Fruit fly (Drosophila melanogaster) whole organism, embryonic: Measurements from ENCODE around the gene Rpp14b.

ENCODE experiments used
- Asciz ChIP-seq: fragments of 200-800 bp; sonication (Bioruptor generic); optimal IDR thresholded peaks from 2 replicates; lab custom pipeline; 2017; ENCODE audit warnings: missing biosample characterization, mild to moderate bottlenecking, missing genetic modification characterization, missing genetic modification reagents
- CG11085 ChIP-seq: fragments of 200-800 bp; sonication (Bioruptor generic); IDR thresholded peaks from 2 replicates; pipeline ENCODE4 v1.3.6; 2022; ENCODE audit warnings: missing biosample characterization, missing genetic modification characterization
- CG11456 ChIP-seq: fragments of 200-800 bp; sonication (Bioruptor generic); IDR thresholded peaks from 3 replicates; pipeline ENCODE4 v1.3.6; 2022; ENCODE audit warnings: missing biosample characterization, missing genetic modification characterization
- CG11695 ChIP-seq: fragments of 200-800 bp; sonication (Bioruptor generic); IDR thresholded peaks from 3 replicates; pipeline ENCODE4 v1.3.6; 2022; ENCODE audit warnings: missing biosample characterization, missing genetic modification characterization
- CG1529 ChIP-seq: fragments of 200-800 bp; sonication (Bioruptor generic); optimal IDR thresholded peaks from 3 replicates; lab custom pipeline; 2018; ENCODE audit warnings: missing biosample characterization, missing genetic modification characterization
- CG15514 ChIP-seq: fragments of 200-800 bp; sonication (Bioruptor generic); optimal IDR thresholded peaks from 3 replicates; lab custom pipeline; 2017; ENCODE audit warnings: missing biosample characterization, missing genetic modification characterization, mild to moderate bottlenecking, moderate library complexity, missing genetic modification reagents
- CG16815 ChIP-seq: fragments of 200-800 bp; sonication (Bioruptor generic); optimal IDR thresholded peaks from 3 replicates; lab custom pipeline; 2017; ENCODE audit warnings: missing biosample characterization, mild to moderate bottlenecking, missing genetic modification characterization
- CG16863 ChIP-seq: fragments of 200-800 bp; sonication (Bioruptor generic); optimal IDR thresholded peaks from 3 replicates; lab custom pipeline; 2016; ENCODE audit warnings: missing biosample characterization, missing genetic modification characterization
- CG18476 ChIP-seq: fragments of 200-800 bp; sonication (Bioruptor generic); optimal IDR thresholded peaks from 2 replicates; lab custom pipeline; 2016; ENCODE audit warnings: missing biosample characterization, mild to moderate bottlenecking, missing genetic modification characterization
- CG2129 ChIP-seq: fragments of 200-800 bp; sonication (Bioruptor generic); IDR thresholded peaks from 2 replicates; pipeline ENCODE4 v1.3.6; 2022; ENCODE audit warnings: missing biosample characterization, missing genetic modification characterization; ENCODE audit not compliant: partially characterized antibody
- CG2678 ChIP-seq: fragments of 200-800 bp; sonication (Bioruptor generic); optimal IDR thresholded peaks from 3 replicates; lab custom pipeline; 2019; ENCODE audit warnings: missing biosample characterization, mild to moderate bottlenecking, missing genetic modification characterization, moderate library complexity
- CG30020 ChIP-seq: fragments of 200-800 bp; optimal IDR thresholded peaks from 2 replicates; lab custom pipeline; 2019; ENCODE audit warnings: missing biosample characterization, mild to moderate bottlenecking, missing genetic modification characterization, moderate library complexity
- CG3065 ChIP-seq: fragments of 200-800 bp; sonication (Bioruptor generic); optimal IDR thresholded peaks from 2 replicates; lab custom pipeline; 2016; ENCODE audit warnings: missing biosample characterization, missing genetic modification characterization
- CG31365 ChIP-seq: fragments of 200-800 bp; sonication (Bioruptor generic); optimal IDR thresholded peaks from 2 replicates; lab custom pipeline; 2018; ENCODE audit warnings: missing biosample characterization, mild to moderate bottlenecking, missing genetic modification characterization
- CG4360 ChIP-seq: fragments of 200-800 bp; sonication (Bioruptor generic); IDR thresholded peaks from 2 replicates; pipeline ENCODE4 v1.3.6; 2022; ENCODE audit warnings: missing biosample characterization, missing genetic modification characterization
- CG6813 ChIP-seq: fragments of 200-800 bp; sonication (Bioruptor generic); optimal IDR thresholded peaks from 2 replicates; lab custom pipeline; 2017; ENCODE audit warnings: missing biosample characterization, missing genetic modification characterization, mild to moderate bottlenecking, moderate library complexity, missing genetic modification reagents
- CG7928 ChIP-seq: fragments of 200-800 bp; sonication (Bioruptor generic); optimal IDR thresholded peaks from 2 replicates; lab custom pipeline; 2017; ENCODE audit warnings: missing biosample characterization, mild to moderate bottlenecking, missing genetic modification characterization
- CG7963 ChIP-seq: fragments of 200-800 bp; sonication (Bioruptor generic); IDR thresholded peaks from 3 replicates; pipeline ENCODE4 v1.3.6; 2022; ENCODE audit warnings: missing biosample characterization, missing genetic modification characterization; ENCODE audit not compliant: partially characterized antibody
- Dek ChIP-seq: fragments of 200-800 bp; sonication (Bioruptor generic); optimal IDR thresholded peaks from 3 replicates; lab custom pipeline; 2019; ENCODE audit warnings: missing biosample characterization, mild to moderate bottlenecking, missing genetic modification characterization, moderate library complexity
- Ets97D ChIP-seq: fragments of 200-800 bp; sonication (Bioruptor generic); optimal IDR thresholded peaks from 3 replicates; lab custom pipeline; 2016; ENCODE audit warnings: missing biosample characterization, missing genetic modification characterization
- Gsc ChIP-seq: fragments of 200-800 bp; sonication (Bioruptor generic); IDR thresholded peaks from 2 replicates; pipeline ENCODE4 v1.3.6; 2022; ENCODE audit warnings: missing biosample characterization, missing genetic modification characterization
- Hr39 ChIP-seq: fragments of >200 bp; optimal IDR thresholded peaks from 2 replicates; lab custom pipeline; 2017
- Kr ChIP-seq: fragments of 200-800 bp; sonication (Bioruptor generic); optimal IDR thresholded peaks from 2 replicates; lab custom pipeline; 2017; ENCODE audit warnings: missing biosample characterization, mild to moderate bottlenecking, missing genetic modification characterization
- Lim3 ChIP-seq: fragments of 200-800 bp; sonication (Bioruptor generic); IDR thresholded peaks from 2 replicates; pipeline ENCODE4 v1.3.6; 2022; ENCODE audit warnings: missing biosample characterization, missing genetic modification characterization
- PHDP ChIP-seq: fragments of 200-800 bp; sonication (Bioruptor generic); optimal IDR thresholded peaks from 3 replicates; lab custom pipeline; 2018; ENCODE audit warnings: missing biosample characterization, mild to moderate bottlenecking, missing genetic modification characterization, moderate library complexity
- Ravus ChIP-seq: fragments of 200-800 bp; sonication (Bioruptor generic); IDR thresholded peaks from 2 replicates; pipeline ENCODE4 v1.3.6; 2022; ENCODE audit warnings: missing biosample characterization, missing genetic modification characterization
- Side ChIP-seq: fragments of 200-800 bp; sonication (Bioruptor generic); optimal IDR thresholded peaks from 2 replicates; lab custom pipeline; 2016; ENCODE audit warnings: missing biosample characterization, missing genetic modification characterization
- TFAM ChIP-seq: fragments of 200-800 bp; sonication (Bioruptor generic); optimal IDR thresholded peaks from 2 replicates; lab custom pipeline; 2017; ENCODE audit warnings: missing biosample characterization, missing genetic modification characterization, inconsistent platforms
- Trl ChIP-seq, 3 experiments: fragments of >200 bp in 2 of 3; fragments of 200-800 bp in 1 of 3; sonication (Bioruptor generic) in 1 of 3; optimal IDR thresholded peaks; 2 replicates in 1 of 3; 3 replicates in 2 of 3; lab custom pipeline; 2016 to 2017; ENCODE audit warnings: missing biosample characterization in 1 of 3, missing genetic modification characterization in 1 of 3
- Usf ChIP-seq: fragments of 200-800 bp; sonication (Bioruptor generic); optimal IDR thresholded peaks from 2 replicates; lab custom pipeline; 2017; ENCODE audit warnings: missing genotype, missing biosample characterization, missing genetic modification characterization
- ash1 ChIP-seq: fragments of 200-800 bp; sonication (Bioruptor generic); optimal IDR thresholded peaks from 2 replicates; lab custom pipeline; 2018; ENCODE audit warnings: missing biosample characterization, mild to moderate bottlenecking, missing genetic modification characterization
- ato ChIP-seq: fragments of 200-800 bp; sonication (Bioruptor generic); IDR thresholded peaks from 2 replicates; pipeline ENCODE4 v1.3.6; 2022; ENCODE audit warnings: missing biosample characterization, missing genetic modification characterization; ENCODE audit not compliant: partially characterized antibody
- bab2 ChIP-seq: fragments of 200-800 bp; sonication (Bioruptor generic); optimal IDR thresholded peaks from 2 replicates; lab custom pipeline; 2016; ENCODE audit warnings: missing biosample characterization, missing genetic modification characterization
- chif ChIP-seq, 2 experiments: fragments of 200-800 bp; sonication (Bioruptor generic); optimal IDR thresholded peaks; 3 replicates each; lab custom pipeline; 2016; ENCODE audit warnings: missing biosample characterization in 2 of 2, missing genetic modification characterization in 2 of 2
- dysf ChIP-seq: fragments of 200-800 bp; sonication (Bioruptor generic); IDR thresholded peaks from 3 replicates; pipeline ENCODE4 v1.3.6; 2022; ENCODE audit warnings: missing biosample characterization, missing genetic modification characterization
- fru ChIP-seq: fragments of >200 bp; optimal IDR thresholded peaks from 2 replicates; lab custom pipeline; 2017
- gcm2 ChIP-seq: fragments of 200-800 bp; sonication (Bioruptor generic); optimal IDR thresholded peaks from 2 replicates; lab custom pipeline; 2016; ENCODE audit warnings: missing biosample characterization, missing genetic modification characterization
- hth ChIP-seq: fragments of >200 bp; optimal IDR thresholded peaks from 2 replicates; lab custom pipeline; 2017; ENCODE audit warnings: inconsistent platforms
- insv ChIP-seq, 2 experiments: fragments of 200-800 bp; sonication (Bioruptor generic); optimal IDR thresholded peaks; 3 replicates each; lab custom pipeline; 2016 to 2018; ENCODE audit warnings: missing biosample characterization in 2 of 2, missing genetic modification characterization in 2 of 2
- jing ChIP-seq: fragments of 200-800 bp; sonication (Bioruptor generic); optimal IDR thresholded peaks from 2 replicates; lab custom pipeline; 2018; ENCODE audit warnings: missing biosample characterization, mild to moderate bottlenecking, missing genetic modification characterization
- kay ChIP-seq: fragments of 200-800 bp; sonication (Bioruptor generic); optimal IDR thresholded peaks from 2 replicates; lab custom pipeline; 2016; ENCODE audit warnings: missing biosample characterization, missing genetic modification characterization
- nom ChIP-seq: fragments of 200-800 bp; sonication (Bioruptor generic); optimal IDR thresholded peaks from 2 replicates; lab custom pipeline; 2017; ENCODE audit warnings: missing biosample characterization, missing genetic modification characterization, mild to moderate bottlenecking, moderate library complexity, missing genetic modification reagents
- pho ChIP-seq: fragments of 200-800 bp; sonication (Bioruptor generic); optimal IDR thresholded peaks from 2 replicates; lab custom pipeline; 2016; ENCODE audit warnings: missing biosample characterization, missing genetic modification characterization
- phol ChIP-seq: fragments of 200-800 bp; sonication (Bioruptor generic); optimal IDR thresholded peaks from 3 replicates; lab custom pipeline; 2018; ENCODE audit warnings: missing biosample characterization, mild to moderate bottlenecking, missing genetic modification characterization, moderate library complexity
- ranshi ChIP-seq: fragments of 200-800 bp; sonication (Bioruptor generic); IDR thresholded peaks from 2 replicates; pipeline ENCODE4 v1.3.6; 2022; ENCODE audit warnings: missing biosample characterization, missing genetic modification characterization
- schlank ChIP-seq: fragments of 200-800 bp; sonication (Bioruptor generic); optimal IDR thresholded peaks from 2 replicates; lab custom pipeline; 2018; ENCODE audit warnings: missing biosample characterization, mild to moderate bottlenecking, missing genetic modification characterization
- tx ChIP-seq: fragments of 200-800 bp; sonication (Bioruptor generic); optimal IDR thresholded peaks from 2 replicates; lab custom pipeline; 2016; ENCODE audit warnings: missing biosample characterization, missing genetic modification characterization
- vfl ChIP-seq: fragments of 200-800 bp; sonication (Bioruptor generic); optimal IDR thresholded peaks from 2 replicates; lab custom pipeline; 2016; ENCODE audit warnings: missing biosample characterization, missing genetic modification characterization
- vvl ChIP-seq: fragments of 200-800 bp; sonication (Bioruptor generic); IDR thresholded peaks from 2 replicates; pipeline ENCODE4 v1.3.6; 2022; ENCODE audit warnings: missing biosample characterization, missing genetic modification characterization
- yki ChIP-seq: fragments of >200 bp; optimal IDR thresholded peaks from 3 replicates; lab custom pipeline; 2018
- zen ChIP-seq: fragments of 200-800 bp; sonication (Bioruptor generic); optimal IDR thresholded peaks from 3 replicates; lab custom pipeline; 2018; ENCODE audit warnings: missing biosample characterization, mild to moderate bottlenecking, missing genetic modification characterization, moderate library complexity

Rpp14b gene

DNA sequence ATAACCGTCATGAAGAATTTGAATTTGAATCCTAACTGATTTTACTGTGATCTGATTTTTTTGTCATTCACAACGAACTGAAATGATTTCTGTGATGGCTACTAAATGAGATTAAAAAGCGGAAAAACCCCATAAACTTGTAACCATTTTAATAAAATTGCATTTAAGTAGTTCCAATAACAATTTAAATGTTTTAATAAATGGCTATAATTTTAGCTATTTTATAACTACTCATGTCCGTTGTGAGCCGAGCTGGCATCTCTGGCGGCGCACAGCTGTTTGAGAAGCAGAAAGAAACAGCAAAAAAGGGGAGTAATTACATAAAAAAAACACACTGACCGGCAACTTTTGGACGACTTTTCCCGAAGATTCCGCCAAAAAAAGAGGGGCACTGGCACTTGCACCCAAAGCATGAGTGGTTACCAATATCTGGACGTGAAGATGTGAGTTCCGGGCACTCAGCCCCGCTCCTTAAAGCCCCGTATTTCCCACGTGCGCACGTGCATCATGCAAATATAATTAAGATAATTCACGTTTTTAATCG lies 907 bp downstream of the Rpp14b start, which contains the start of the genes CG7950 and Rpp14a (continued):
- TF ChIP-seq CG7928 = no peak
- TF ChIP-seq Kr (GFP tag; lab: Kevin White, UChicago) = no peak
- no peak for TF ChIP-seq CG7963 (GFP tag; lab: Robert Waterston, UW)
- TF ChIP-seq fru = no peak
- TF ChIP-seq jing (GFP tag; lab: Kevin White, UChicago) = no peak
- TF ChIP-seq PHDP (tag; lab: Kevin White, UChicago) = peak; percentile 85
- peak; percentile 28 for TF ChIP-seq Asciz (GFP tag; lab: Kevin White, UChicago)
- peak; percentile 80 for TF ChIP-seq ranshi (GFP tag; lab: Robert Waterston, UW)
- peak; percentile 52 for TF ChIP-seq kay (GFP tag; lab: Kevin White, UChicago)
- peak; percentile 75 for TF ChIP-seq CG2678
- peak; percentile 44 for TF ChIP-seq CG16815 (GFP tag; lab: Kevin White, UChicago)
- TF ChIP-seq ash1 (GFP tag; lab: Kevin White, UChicago) = no peak
- peak; percentile 71 for TF ChIP-seq Ets97D (GFP tag; lab: Kevin White, UChicago)
- peak; percentile 75 for TF ChIP-seq zen (tag; lab: Kevin White, UChicago)
- peak; percentile 58 for TF ChIP-seq schlank (tag; lab: Kevin White, UChicago)
- TF ChIP-seq phol (tag; lab: Kevin White, UChicago) = peak; percentile 83
- TF ChIP-seq chif (GFP tag; optimal IDR thresholded peaks at IDR 0.05; lab: Kevin White, UChicago) = peak; percentile 68 to 86
- peak; percentile 87 for TF ChIP-seq vvl (GFP tag; lab: Robert Waterston, UW)
- TF ChIP-seq CG11695 = peak; percentile 61; the same call in 2 of the 3 replicates
- peak; percentile 80 for TF ChIP-seq Dek (tag; lab: Kevin White, UChicago)
- peak; percentile 54 for TF ChIP-seq CG18476 (GFP tag; lab: Kevin White, UChicago)
- TF ChIP-seq tx (GFP tag; lab: Kevin White, UChicago) = peak; percentile 71
- peak; percentile 27 for TF ChIP-seq Usf (GFP tag; lab: Kevin White, UChicago)
- peak; percentile 73; the same call in 2 of the 3 replicates for TF ChIP-seq CG11456 (GFP tag; lab: Robert Waterston, UW)
- TF ChIP-seq Ravus = peak; percentile 45
- TF ChIP-seq yki (lab: Kevin White, UChicago) = no peak
- TF ChIP-seq Trl (optimal IDR thresholded peaks at IDR 0.05; lab: Kevin White, UChicago) = no peak
- peak; percentile 84 for TF ChIP-seq Trl (GFP tag; optimal IDR thresholded peaks at IDR 0.05; lab: Kevin White, UChicago)
- TF ChIP-seq Lim3 = no peak
- TF ChIP-seq CG11085 = peak; percentile 68
- peak; percentile 81 for TF ChIP-seq vfl
- peak; percentile 21 for TF ChIP-seq CG6813 (GFP tag; lab: Kevin White, UChicago)
- TF ChIP-seq nom (GFP tag; lab: Kevin White, UChicago) = peak; percentile 75
- TF ChIP-seq bab2 (GFP tag; lab: Kevin White, UChicago) = peak; percentile 82
- peak; percentile 77 for TF ChIP-seq dysf (GFP tag; lab: Robert Waterston, UW)
- TF ChIP-seq pho (GFP tag; lab: Kevin White, UChicago) = peak; percentile 85
- TF ChIP-seq CG1529 = peak; percentile 12
- TF ChIP-seq Side (GFP tag; lab: Kevin White, UChicago) = peak; percentile 35
- no peak for TF ChIP-seq Hr39
- peak; percentile 46 for TF ChIP-seq CG30020 (tag; lab: Kevin White, UChicago)
- peak; percentile 19 for TF ChIP-seq gcm2
- TF ChIP-seq Gsc (GFP tag; lab: Robert Waterston, UW) = no peak; the same call in 1 of the 2 replicates
- TF ChIP-seq CG15514 = peak; percentile 92
- peak in 1 of 2 experiments; percentile 2 for TF ChIP-seq insv (GFP tag; optimal IDR thresholded peaks at IDR 0.05; lab: Kevin White, UChicago)
- no peak for TF ChIP-seq hth
- no peak for TF ChIP-seq CG2129 (GFP tag; lab: Robert Waterston, UW)
- TF ChIP-seq TFAM (GFP tag; lab: Kevin White, UChicago) = no peak
- peak; percentile 76 for TF ChIP-seq CG16863 (GFP tag; lab: Kevin White, UChicago)
- no peak for TF ChIP-seq CG4360 (GFP tag; lab: Robert Waterston, UW)
- TF ChIP-seq ato = no peak
- TF ChIP-seq CG31365 = no peak
- no peak for TF ChIP-seq CG3065 (GFP tag; lab: Kevin White, UChicago)
